Fruit fly (Drosophila melanogaster) whole organism, embryonic: ENCODE data around the gene CG3655.

Experiments
- Atf-2 ChIP-seq: fragments of 200-800 bp; sonication (Bioruptor generic); optimal IDR thresholded peaks from 2 replicates; lab custom pipeline; 2016; ENCODE audit warnings: missing biosample characterization, missing genetic modification characterization
- Bgb ChIP-seq: fragments of 200-800 bp; sonication (Bioruptor generic); IDR thresholded peaks from 2 replicates; pipeline ENCODE4 v1.3.6; 2022; ENCODE audit warnings: missing biosample characterization, missing genetic modification characterization; ENCODE audit not compliant: partially characterized antibody
- Bteb2 ChIP-seq: fragments of 200-800 bp; sonication (Bioruptor generic); optimal IDR thresholded peaks from 2 replicates; lab custom pipeline; 2016; ENCODE audit warnings: missing biosample characterization, missing genetic modification characterization
- CG10462 ChIP-seq: fragments of 200-800 bp; sonication (Bioruptor generic); optimal IDR thresholded peaks from 2 replicates; lab custom pipeline; 2016; ENCODE audit warnings: missing biosample characterization, missing genetic modification characterization
- CG11085 ChIP-seq: fragments of 200-800 bp; sonication (Bioruptor generic); IDR thresholded peaks from 2 replicates; pipeline ENCODE4 v1.3.6; 2022; ENCODE audit warnings: missing biosample characterization, missing genetic modification characterization
- CG17361 ChIP-seq: fragments of 200-800 bp; sonication (Bioruptor generic); IDR thresholded peaks from 3 replicates; pipeline ENCODE4 v1.3.6; 2022; ENCODE audit warnings: missing biosample characterization, missing genetic modification characterization
- CG1792 ChIP-seq: fragments of 200-800 bp; sonication (Bioruptor generic); optimal IDR thresholded peaks from 2 replicates; lab custom pipeline; 2016; ENCODE audit warnings: missing biosample characterization, missing genetic modification characterization
- CG18262 ChIP-seq: fragments of 200-800 bp; optimal IDR thresholded peaks from 3 replicates; lab custom pipeline; 2019; ENCODE audit warnings: missing biosample characterization, mild to moderate bottlenecking, missing genetic modification characterization, moderate library complexity
- CG2199 ChIP-seq: fragments of 200-800 bp; sonication (Bioruptor generic); IDR thresholded peaks from 3 replicates; pipeline ENCODE4 v1.3.6; 2022; ENCODE audit warnings: missing biosample characterization, missing genetic modification characterization
- CG34376 ChIP-seq: fragments of 200-800 bp; sonication (Bioruptor generic); optimal IDR thresholded peaks from 2 replicates; lab custom pipeline; 2018; ENCODE audit warnings: missing biosample characterization, mild to moderate bottlenecking, missing genetic modification characterization
- CG3838 ChIP-seq: fragments of 200-800 bp; sonication (Bioruptor generic); optimal IDR thresholded peaks from 3 replicates; lab custom pipeline; 2016; ENCODE audit warnings: missing biosample characterization, missing genetic modification characterization
- CG6813 ChIP-seq: fragments of 200-800 bp; sonication (Bioruptor generic); optimal IDR thresholded peaks from 2 replicates; lab custom pipeline; 2017; ENCODE audit warnings: missing biosample characterization, missing genetic modification characterization, mild to moderate bottlenecking, moderate library complexity, missing genetic modification reagents
- CG7987 ChIP-seq: fragments of 200-800 bp; sonication (Bioruptor generic); optimal IDR thresholded peaks from 2 replicates; lab custom pipeline; 2018; ENCODE audit warnings: missing biosample characterization, mild to moderate bottlenecking, missing genetic modification characterization, moderate library complexity
- CG8290 ChIP-seq, 3 experiments: fragments of 200-800 bp; sonication (Bioruptor generic); optimal IDR thresholded peaks; 2 replicates each; lab custom pipeline; 2016 to 2019; ENCODE audit warnings: missing biosample characterization in 3 of 3, missing genetic modification characterization in 3 of 3, mild to moderate bottlenecking in 2 of 3, moderate library complexity in 1 of 3
- GATAe ChIP-seq: fragments of 200-800 bp; sonication (Bioruptor generic); conservative IDR thresholded peaks from 2 replicates; pipeline ENCODE4 v1.3.6; 2022; ENCODE audit warnings: missing biosample characterization, missing genetic modification characterization
- Jarid2 ChIP-seq: fragments of 200-800 bp; sonication (Bioruptor generic); optimal IDR thresholded peaks from 3 replicates; lab custom pipeline; 2017; ENCODE audit warnings: mild to moderate bottlenecking, missing biosample characterization, missing genetic modification reagents, missing genetic modification characterization
- Mad ChIP-seq: fragments of 200-800 bp; sonication (Bioruptor generic); optimal IDR thresholded peaks from 2 replicates; lab custom pipeline; 2016; ENCODE audit warnings: missing biosample characterization, missing genetic modification characterization
- Med ChIP-seq: fragments of 200-800 bp; sonication (Bioruptor generic); peaks from one replicate; lab custom pipeline; 2016; ENCODE audit warnings: missing biosample characterization, missing genetic modification characterization, mild to moderate bottlenecking, inconsistent platforms, moderate library complexity
- Pdp1 ChIP-seq, 2 experiments: fragments of 200-800 bp; sonication (Bioruptor generic); optimal IDR thresholded peaks; 3 replicates each; lab custom pipeline; 2016; ENCODE audit warnings: missing biosample characterization in 2 of 2, missing genetic modification characterization in 2 of 2, mild to moderate bottlenecking in 1 of 2, moderate library complexity in 1 of 2
- Vsx1 ChIP-seq: fragments of 200-800 bp; sonication (Bioruptor generic); optimal IDR thresholded peaks from 2 replicates; lab custom pipeline; 2017; ENCODE audit warnings: missing biosample characterization, mild to moderate bottlenecking, missing genetic modification characterization, missing genetic modification reagents
- ap ChIP-seq: fragments of 200-800 bp; sonication (Bioruptor generic); IDR thresholded peaks from 2 replicates; pipeline ENCODE4 v1.3.6; 2022; ENCODE audit warnings: missing biosample characterization, missing genetic modification characterization
- bcd ChIP-seq: fragments of 200-800 bp; sonication (Bioruptor generic); optimal IDR thresholded peaks from 2 replicates; lab custom pipeline; 2017; ENCODE audit warnings: missing biosample characterization, mild to moderate bottlenecking, missing genetic modification characterization
- cg ChIP-seq: fragments of 200-800 bp; sonication (Bioruptor generic); optimal IDR thresholded peaks from 3 replicates; lab custom pipeline; 2019; ENCODE audit warnings: missing biosample characterization, mild to moderate bottlenecking, missing genetic modification characterization, moderate library complexity
- chinmo ChIP-seq: fragments of 200-800 bp; sonication (Bioruptor generic); IDR thresholded peaks from 4 replicates; pipeline ENCODE4 v1.3.6; 2022; ENCODE audit warnings: missing biosample characterization, missing genetic modification characterization; ENCODE audit not compliant: partially characterized antibody
- crc ChIP-seq: fragments of 200-800 bp; sonication (Bioruptor generic); optimal IDR thresholded peaks from 2 replicates; lab custom pipeline; 2016; ENCODE audit warnings: missing biosample characterization, missing genetic modification characterization
- dimm ChIP-seq: fragments of 200-800 bp; sonication (Bioruptor generic); IDR thresholded peaks from 2 replicates; pipeline ENCODE4 v1.3.6; 2022; ENCODE audit warnings: missing biosample characterization, missing genetic modification characterization
- ems ChIP-seq: fragments of 200-800 bp; sonication (Bioruptor generic); optimal IDR thresholded peaks from 3 replicates; lab custom pipeline; 2016; ENCODE audit warnings: missing biosample characterization, missing genetic modification characterization
- exex ChIP-seq: fragments of 200-800 bp; sonication (Bioruptor generic); optimal IDR thresholded peaks from 4 replicates; lab custom pipeline; 2018; ENCODE audit warnings: missing biosample characterization, mild to moderate bottlenecking, missing genetic modification characterization, moderate library complexity
- grn ChIP-seq: fragments of 200-800 bp; sonication (Bioruptor generic); optimal IDR thresholded peaks from 3 replicates; lab custom pipeline; 2017; ENCODE audit warnings: missing biosample characterization, missing genetic modification characterization
- gt ChIP-seq: fragments of 200-800 bp; sonication (Bioruptor generic); IDR thresholded peaks from 2 replicates; pipeline ENCODE4 v1.3.6; 2022; ENCODE audit warnings: missing biosample characterization, missing genetic modification characterization
- mirr ChIP-seq: fragments of 200-800 bp; sonication (Bioruptor generic); optimal IDR thresholded peaks from 3 replicates; lab custom pipeline; 2018; ENCODE audit warnings: missing biosample characterization, mild to moderate bottlenecking, missing genetic modification characterization
- otp ChIP-seq: fragments of 200-800 bp; sonication (Bioruptor generic); IDR thresholded peaks from 3 replicates; pipeline ENCODE4, ENCODE4 v1.3.6; 2022; ENCODE audit warnings: missing biosample characterization, missing genetic modification characterization
- pros ChIP-seq: fragments of 200-800 bp; sonication (Bioruptor generic); optimal IDR thresholded peaks from 3 replicates; lab custom pipeline; 2019; ENCODE audit warnings: missing biosample characterization, mild to moderate bottlenecking, missing genetic modification characterization, moderate library complexity
- psq ChIP-seq: fragments of 200-800 bp; sonication (Bioruptor generic); optimal IDR thresholded peaks from 2 replicates; lab custom pipeline; 2017; ENCODE audit warnings: missing biosample characterization, missing genetic modification characterization
- sens ChIP-seq: fragments of 200-800 bp; sonication (Bioruptor generic); peaks from one replicate; lab custom pipeline; 2016; ENCODE audit warnings: missing biosample characterization, missing genetic modification characterization
- ssp ChIP-seq: fragments of 200-800 bp; sonication (Bioruptor generic); IDR thresholded peaks from 2 replicates; pipeline ENCODE4 v1.3.6; 2022; ENCODE audit warnings: missing biosample characterization, missing genetic modification characterization
- sug ChIP-seq: fragments of 200-800 bp; optimal IDR thresholded peaks from 2 replicates; lab custom pipeline; 2019; ENCODE audit warnings: missing biosample characterization, mild to moderate bottlenecking, missing genetic modification characterization, moderate library complexity
- tup ChIP-seq: fragments of 200-800 bp; sonication (Bioruptor generic); optimal IDR thresholded peaks from 2 replicates; lab custom pipeline; 2016; ENCODE audit warnings: missing biosample characterization, mild to moderate bottlenecking, missing genetic modification characterization, moderate library complexity

CG3655 gene

dm6 chrX:1051251-1051629 is 83.5 kb downstream of the CG3655 start, which contains the start of gene CG14629 (continued):
- TF ChIP-seq crc (GFP tag; lab: Kevin White, UChicago), result no peak
- TF ChIP-seq CG7987 (GFP tag; lab: Kevin White, UChicago), result peak; percentile 38
- no peak for TF ChIP-seq psq (GFP tag; lab: Kevin White, UChicago)
- no peak for TF ChIP-seq CG11085 (GFP tag; lab: Robert Waterston, UW)
- no peak for TF ChIP-seq Mad (GFP tag; lab: Kevin White, UChicago)
- TF ChIP-seq Med (GFP tag; lab: Kevin White, UChicago), result peak; percentile 66
- peak; percentile 94 for TF ChIP-seq sug
- no peak for TF ChIP-seq gt (GFP tag; lab: Robert Waterston, UW)
- TF ChIP-seq CG6813 (GFP tag; lab: Kevin White, UChicago), result peak; percentile 10
- peak; percentile 85 for TF ChIP-seq GATAe
- peak in 1 of 2 experiments; percentile 46 for TF ChIP-seq Pdp1 (GFP tag; optimal IDR thresholded peaks at IDR 0.05; lab: Kevin White, UChicago)
- TF ChIP-seq tup (GFP tag; lab: Kevin White, UChicago), result no peak
- no peak for TF ChIP-seq CG18262 (tag; lab: Kevin White, UChicago)
- TF ChIP-seq ssp (GFP tag; lab: Robert Waterston, UW), result no peak
- no peak for TF ChIP-seq otp (GFP tag; lab: Robert Waterston, UW)
- TF ChIP-seq CG2199 (GFP tag; lab: Robert Waterston, UW), result no peak
- TF ChIP-seq Jarid2 (GFP tag; lab: Kevin White, UChicago), result peak; percentile 62
- TF ChIP-seq ap (GFP tag; lab: Robert Waterston, UW), result no peak
- 0 out of 4 replicates have a peak, but pooled peaks have one; percentile 32 for TF ChIP-seq chinmo (GFP tag; lab: Robert Waterston, UW)
- TF ChIP-seq cg (GFP tag; lab: Kevin White, UChicago), result no peak
- TF ChIP-seq ems (GFP tag; lab: Kevin White, UChicago), result no peak
- peak; percentile 60 for TF ChIP-seq CG34376 (GFP tag; lab: Kevin White, UChicago)
- no peak for TF ChIP-seq pros (GFP tag; lab: Kevin White, UChicago)
- TF ChIP-seq Atf-2, result no peak
- TF ChIP-seq CG17361 (GFP tag; lab: Robert Waterston, UW), result no peak
- TF ChIP-seq Bteb2 (GFP tag; lab: Kevin White, UChicago), result no peak
- no peak for TF ChIP-seq CG8290 (GFP tag; optimal IDR thresholded peaks at IDR 0.05; lab: Kevin White, UChicago)
- peak in 1 of 2 experiments; percentile 56 for TF ChIP-seq CG8290 (tag; optimal IDR thresholded peaks at IDR 0.05; lab: Kevin White, UChicago)
- TF ChIP-seq Bgb, result peak; percentile 17; the same call in 1 of the 2 replicates
- no peak for TF ChIP-seq CG10462 (GFP tag; lab: Kevin White, UChicago)
- no peak for TF ChIP-seq CG3838

dm6 chrX:1050617-1051250 is 84.0 kb downstream of the CG3655 start:
- TF ChIP-seq bcd (GFP tag; lab: Kevin White, UChicago), result no peak
- peak; percentile 89 for TF ChIP-seq grn
- TF ChIP-seq Vsx1 (GFP tag; lab: Kevin White, UChicago), result peak; percentile 56
- peak; percentile 7 for TF ChIP-seq mirr (GFP tag; lab: Kevin White, UChicago)
- TF ChIP-seq exex, result peak; percentile 98
- TF ChIP-seq CG1792 (GFP tag; lab: Kevin White, UChicago), result no peak
- TF ChIP-seq sens (GFP tag; lab: Kevin White, UChicago), result peak; percentile 37
- TF ChIP-seq CG34376 (GFP tag; lab: Kevin White, UChicago), result peak; percentile 52
- no peak for TF ChIP-seq dimm (GFP tag; lab: Robert Waterston, UW)
